Fruit fly (Drosophila melanogaster) S2 (cell line): ENCODE results near the gene p.

Experiments used
- CG8478 ChIP-seq: fragments of >200 bp; optimal IDR thresholded peaks from 2 replicates; lab custom pipeline; 2018
- CTCF ChIP-seq, 2 experiments: fragments of >200 bp; optimal IDR thresholded peaks; 2 replicates each; lab custom pipeline; 2018

p gene

DNA sequence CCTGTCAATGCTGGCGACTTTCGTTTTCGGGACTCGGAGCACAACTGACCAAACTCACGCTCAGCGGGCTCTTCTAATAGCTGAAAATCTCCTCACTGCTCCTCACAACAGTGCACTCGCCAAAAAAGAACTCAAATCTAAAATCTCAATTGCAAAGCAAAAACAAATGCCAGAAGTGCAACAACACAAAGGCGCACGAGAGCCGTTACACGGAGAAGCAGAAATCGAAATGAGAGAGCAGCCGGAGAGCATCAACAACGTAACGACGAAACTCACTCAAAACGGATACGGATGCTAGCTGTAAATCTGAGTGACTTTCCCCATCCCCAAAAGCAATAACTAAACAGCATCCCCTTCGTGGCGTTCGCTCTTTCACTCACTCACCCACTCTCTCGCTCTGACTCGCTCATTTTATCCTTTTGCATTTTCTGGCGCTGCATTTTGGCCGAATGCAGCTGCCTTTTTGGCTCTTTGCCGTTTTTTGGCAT is 27.3 kb upstream of the p start, which contains the start of gene hb:
TSS of gene hb (minus strand) at position 51 of the 488 bp plus-strand sequence.
- TF ChIP-seq CTCF (optimal IDR thresholded peaks at IDR 0.05; lab: Kevin White, UChicago) (no peak), CG8478 (lab: Kevin White, UChicago) (no peak)

DNA sequence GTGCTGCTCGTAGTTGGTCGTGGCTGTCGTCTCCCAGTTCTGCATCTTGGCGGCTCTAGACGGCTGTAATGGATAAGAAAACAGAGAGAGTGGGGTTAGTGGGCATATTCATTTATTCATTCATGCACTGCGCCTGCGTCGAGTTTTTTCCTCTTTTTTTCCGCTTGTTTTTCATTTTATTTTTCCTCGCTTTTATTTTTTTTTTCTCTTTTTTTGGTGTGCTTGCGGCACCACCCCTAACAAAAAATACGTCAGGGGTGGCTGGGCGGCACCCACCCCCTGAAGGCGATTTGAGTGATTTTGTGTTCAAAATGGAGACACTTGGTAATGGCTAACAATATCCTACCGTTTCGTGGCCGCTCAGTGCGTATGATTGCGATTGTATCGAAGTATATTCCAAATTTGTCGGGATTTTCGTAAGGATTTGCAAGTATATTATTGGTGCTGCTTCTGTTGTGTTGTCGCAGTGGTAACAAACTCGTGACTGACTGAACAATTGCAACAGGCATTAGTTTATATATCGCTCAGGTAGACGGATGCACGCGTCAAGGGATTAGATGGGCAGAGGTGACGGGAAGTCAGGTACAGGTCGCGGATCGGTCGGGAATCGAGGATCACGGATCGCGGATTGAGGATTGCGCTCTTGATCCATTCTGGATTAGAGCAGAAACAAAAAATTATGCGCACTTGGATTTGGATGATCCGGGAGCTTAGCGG is 23.8 kb upstream of the p start:
- TF ChIP-seq CG8478 (lab: Kevin White, UChicago) (no peak), CTCF (optimal IDR thresholded peaks at IDR 0.05; lab: Kevin White, UChicago) (no peak)

DNA sequence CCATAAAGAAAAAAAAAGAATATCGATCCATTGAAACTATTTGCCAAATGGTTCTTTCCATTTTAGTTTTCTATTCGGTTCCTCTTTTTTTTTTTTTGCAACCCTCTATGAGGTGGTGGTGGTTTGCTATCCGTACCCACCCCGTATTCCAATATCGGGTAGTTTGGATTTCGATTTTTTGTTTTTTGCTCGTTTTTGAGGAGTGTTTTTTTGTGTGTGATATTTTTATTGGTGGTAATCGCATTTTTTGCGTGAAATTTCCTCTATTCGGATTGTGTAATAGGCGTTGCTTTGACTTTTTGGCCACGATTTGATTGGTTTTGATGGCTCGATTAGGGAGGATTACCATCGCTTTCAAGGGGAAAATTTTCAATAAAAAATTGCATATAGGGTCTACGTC is 16.0 kb upstream of the p start:
- TF ChIP-seq CG8478 (lab: Kevin White, UChicago) (no peak), CTCF (optimal IDR thresholded peaks at IDR 0.05; lab: Kevin White, UChicago) (no peak)

DNA sequence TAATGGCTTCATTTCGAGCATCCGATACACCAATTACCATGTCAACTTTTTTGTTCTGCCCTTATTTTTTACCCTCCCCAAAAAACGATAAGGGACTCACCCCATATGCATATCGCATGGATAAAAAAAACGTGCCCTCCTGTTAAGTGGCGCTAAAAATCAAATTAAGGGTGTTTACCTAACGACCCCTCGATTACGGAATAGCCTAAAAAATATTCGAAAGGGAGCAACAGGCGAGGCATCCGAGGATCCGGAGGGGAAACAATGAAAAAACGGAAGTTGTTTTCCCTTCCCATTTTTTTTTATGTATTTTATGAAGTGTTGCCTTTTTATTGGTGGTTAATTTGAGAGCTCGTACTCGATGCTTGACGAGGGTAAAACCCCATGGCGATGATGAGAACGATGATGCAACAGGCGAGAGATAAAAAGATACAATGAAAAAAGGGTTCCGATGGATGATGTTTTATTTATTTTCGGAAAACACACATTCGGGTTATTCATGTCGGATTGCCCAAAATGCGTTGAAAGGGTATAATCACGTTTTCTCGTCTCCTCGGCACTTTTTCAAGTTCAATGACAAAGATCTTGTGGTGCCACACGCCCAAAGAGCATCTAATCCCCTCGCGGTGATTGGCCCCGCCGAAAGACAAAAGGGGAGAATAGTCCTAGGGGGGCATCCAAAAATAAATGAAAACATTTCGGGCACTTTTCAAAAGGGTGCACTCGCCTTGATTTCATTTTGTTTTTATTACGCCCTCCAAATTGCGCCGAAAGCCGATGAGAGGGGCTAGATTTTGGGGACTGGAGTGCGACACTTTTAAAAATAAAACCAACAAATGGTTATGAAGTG is 14.1 kb upstream of the p start, which contains the start of gene CG44227:
TSS of gene CG44227 (minus strand) at position 849 of the 850 bp plus-strand sequence.
- TF ChIP-seq CG8478 (lab: Kevin White, UChicago) (no peak), CTCF (optimal IDR thresholded peaks at IDR 0.05; lab: Kevin White, UChicago) (no peak)

DNA sequence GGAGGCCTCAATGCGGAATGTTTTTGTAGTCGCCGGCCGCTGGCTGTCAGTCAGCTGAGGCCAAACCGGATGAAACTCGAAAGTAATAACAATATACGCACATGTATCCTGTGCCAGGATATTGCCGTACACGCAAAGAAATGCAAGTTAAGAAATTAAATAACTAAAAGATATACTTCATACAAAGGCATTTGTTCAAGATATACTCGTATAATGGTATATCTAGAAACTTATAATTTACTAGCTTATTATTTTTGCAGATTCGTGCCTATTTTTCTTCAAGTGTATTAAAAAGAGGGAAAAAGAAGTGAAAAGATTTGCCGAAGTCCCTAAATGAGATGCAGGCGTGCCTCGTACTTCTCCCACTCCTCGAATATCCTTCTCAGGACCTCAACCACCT is 12.8 kb upstream of the p start:
- TF ChIP-seq CTCF (optimal IDR thresholded peaks at IDR 0.05; lab: Kevin White, UChicago) (no peak), CG8478 (lab: Kevin White, UChicago) (no peak)

DNA sequence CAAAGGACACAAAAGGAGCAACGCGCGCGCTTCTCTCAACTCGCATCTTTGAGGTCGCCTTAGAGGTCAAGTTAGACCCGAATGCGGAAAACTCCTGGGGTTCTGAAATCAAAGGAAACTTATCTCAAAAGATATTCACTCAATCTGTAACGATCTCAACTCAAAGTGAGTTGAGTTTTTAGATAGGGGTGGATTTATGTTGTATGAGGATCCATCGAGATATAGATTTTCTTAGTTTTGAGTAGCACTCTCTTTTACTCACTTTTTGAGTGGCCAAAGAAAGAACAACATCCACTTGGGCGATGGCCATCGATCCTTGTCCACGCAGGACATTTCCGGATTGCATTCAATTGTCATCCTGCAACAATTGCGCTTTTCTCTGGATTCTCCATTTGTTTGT is 10.1 kb upstream of the p start:
- TF ChIP-seq CG8478 (lab: Kevin White, UChicago) = no peak

DNA sequence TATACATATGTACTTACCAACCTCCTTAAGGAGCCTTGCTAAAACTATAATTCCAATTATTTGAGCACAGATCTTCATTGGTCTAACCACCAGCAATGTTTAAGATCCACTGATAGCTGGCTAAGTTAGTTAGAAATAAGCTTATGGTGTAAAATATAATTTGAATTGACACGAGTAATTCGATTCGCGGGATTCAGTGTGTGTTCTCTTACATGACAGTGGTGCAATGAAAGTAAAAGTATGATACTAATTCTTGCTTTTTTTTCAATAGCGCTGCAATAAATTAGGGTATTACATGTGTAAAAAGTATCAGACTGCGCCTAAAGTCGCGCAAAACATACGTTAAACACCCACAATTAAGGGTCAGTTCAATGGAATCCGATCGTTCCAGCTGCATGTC is 9.4 kb upstream of the p start, which contains the start of gene CG33325:
TSS of gene CG33325 (minus strand) at position 101 of the 400 bp plus-strand sequence.
- TF ChIP-seq CG8478 (lab: Kevin White, UChicago) (no peak), CTCF (optimal IDR thresholded peaks at IDR 0.05; lab: Kevin White, UChicago) (no peak)

DNA sequence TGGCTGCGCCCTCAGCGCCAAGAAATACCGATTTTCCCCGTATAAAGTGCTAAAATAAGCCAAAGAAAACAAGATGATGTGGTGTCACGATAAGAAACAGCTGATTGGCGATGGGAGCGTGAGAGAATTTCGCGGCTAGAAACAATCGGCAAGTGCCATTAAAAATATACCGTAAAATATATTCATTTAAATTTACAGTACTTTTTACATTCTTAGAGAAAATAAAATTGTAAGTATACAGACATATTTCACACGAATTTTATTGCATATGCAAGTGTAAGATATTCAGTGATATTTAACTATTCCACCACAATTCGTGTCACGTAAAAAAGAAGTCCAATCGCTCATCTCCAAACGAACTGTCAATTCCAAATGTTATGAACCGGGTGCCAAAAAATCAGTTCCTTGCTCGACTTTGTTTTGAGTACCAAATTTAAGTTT is 6.1 kb upstream of the p start, which contains the start of the genes Unc50, CG11755 and CG8043:
TSS of gene Unc50 (minus strand) at position 54 of the 441 bp plus-strand sequence.
TSS of gene CG11755 (plus strand) at position 356 of the 441 bp plus-strand sequence.
TSS of gene CG8043 (plus strand) at position 356 of the 441 bp plus-strand sequence.
- TF ChIP-seq CTCF (optimal IDR thresholded peaks at IDR 0.05; lab: Kevin White, UChicago) = no peak
- TF ChIP-seq CG8478 (lab: Kevin White, UChicago) = no peak

DNA sequence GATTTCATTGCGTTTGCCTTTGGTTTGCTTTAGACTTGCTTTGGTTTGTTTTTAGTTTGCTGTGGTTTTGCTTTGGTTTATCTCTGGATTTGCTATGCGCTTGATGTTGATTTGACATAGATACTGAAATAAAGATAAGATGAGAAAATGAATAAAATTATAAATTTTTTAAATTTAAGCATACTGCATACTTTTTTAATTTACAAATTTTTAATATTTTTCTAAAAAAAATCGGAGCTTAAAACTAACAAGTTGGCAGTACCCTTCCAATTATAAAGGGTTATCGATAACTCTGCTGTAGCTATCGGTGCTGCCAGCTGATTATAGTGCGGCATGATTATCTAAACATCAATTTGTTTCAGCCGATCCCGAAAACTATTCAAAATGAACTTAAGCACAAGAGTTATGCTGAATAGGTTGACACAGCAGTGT is 3.3 kb upstream of the p start, which contains the start of gene mRpL19:
TSS of gene mRpL19 (plus strand) at position 307 of the 432 bp plus-strand sequence.
- TF ChIP-seq CG8478 (lab: Kevin White, UChicago) (no peak), CTCF (optimal IDR thresholded peaks at IDR 0.05; lab: Kevin White, UChicago) (no peak)

DNA sequence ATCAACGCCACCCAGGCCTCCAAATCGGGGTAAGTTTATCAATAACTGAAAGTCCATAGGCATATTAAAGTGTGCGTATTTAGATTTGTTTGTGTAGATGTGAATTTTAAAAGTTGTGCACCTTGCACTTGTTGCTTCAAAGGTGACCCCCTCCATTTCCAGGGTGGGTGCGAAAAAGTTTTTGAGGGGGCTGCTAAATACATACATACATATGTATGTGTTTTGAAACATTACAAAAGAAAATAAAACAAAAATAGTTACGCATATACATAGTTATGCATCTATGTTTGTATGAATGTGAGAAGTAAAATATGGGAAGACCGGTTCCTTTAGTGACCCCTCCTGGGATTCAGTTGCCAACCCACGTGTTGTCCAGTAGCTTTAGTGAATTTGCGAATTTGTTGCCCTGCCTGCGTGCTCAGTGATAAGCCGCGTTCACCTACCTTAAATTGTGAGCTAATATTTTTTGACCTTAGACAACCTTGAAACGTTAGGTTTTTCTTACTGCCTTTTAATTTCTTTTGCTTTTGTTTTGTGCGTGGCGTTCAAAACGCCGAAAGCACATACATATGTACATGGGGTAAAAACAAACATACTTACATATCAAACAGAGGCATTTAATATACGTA is 470 bp downstream of the p start:
- no peak for TF ChIP-seq CTCF (optimal IDR thresholded peaks at IDR 0.05; lab: Kevin White, UChicago)
- no peak for TF ChIP-seq CG8478 (lab: Kevin White, UChicago)

DNA sequence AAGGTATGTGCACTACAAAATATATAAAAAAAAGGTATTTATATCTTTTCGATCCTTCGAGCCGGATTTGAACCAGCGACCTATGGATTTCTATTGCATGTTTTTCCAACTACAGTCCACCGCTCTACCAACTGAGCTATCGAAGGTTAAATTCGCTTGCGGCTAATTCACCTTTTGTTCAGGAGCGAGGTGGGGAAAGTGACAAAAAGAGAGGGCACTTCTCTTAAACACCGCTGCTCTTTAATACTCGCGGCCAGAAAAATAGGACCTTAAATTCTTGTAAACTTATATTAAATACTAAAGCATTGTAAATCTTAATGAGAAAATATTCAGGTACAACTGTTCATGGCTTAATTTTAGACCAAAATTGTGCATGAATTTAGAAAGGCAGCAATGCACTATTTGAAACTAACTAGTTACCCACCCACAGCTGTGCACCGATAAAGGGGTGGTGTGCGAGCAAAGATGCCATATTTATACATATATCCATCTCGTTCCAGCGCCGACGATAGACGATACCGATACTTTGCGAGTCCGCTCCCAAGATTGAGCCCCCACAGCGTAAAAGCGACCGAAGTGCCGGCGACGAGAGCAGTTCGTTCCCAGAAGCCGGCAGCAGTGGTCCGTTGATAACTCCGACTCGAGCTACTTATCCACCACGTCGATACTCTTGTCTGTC is 1.3 kb downstream of the p start:
- no peak for TF ChIP-seq CG8478 (lab: Kevin White, UChicago)
- no peak for TF ChIP-seq CTCF (optimal IDR thresholded peaks at IDR 0.05; lab: Kevin White, UChicago)

DNA sequence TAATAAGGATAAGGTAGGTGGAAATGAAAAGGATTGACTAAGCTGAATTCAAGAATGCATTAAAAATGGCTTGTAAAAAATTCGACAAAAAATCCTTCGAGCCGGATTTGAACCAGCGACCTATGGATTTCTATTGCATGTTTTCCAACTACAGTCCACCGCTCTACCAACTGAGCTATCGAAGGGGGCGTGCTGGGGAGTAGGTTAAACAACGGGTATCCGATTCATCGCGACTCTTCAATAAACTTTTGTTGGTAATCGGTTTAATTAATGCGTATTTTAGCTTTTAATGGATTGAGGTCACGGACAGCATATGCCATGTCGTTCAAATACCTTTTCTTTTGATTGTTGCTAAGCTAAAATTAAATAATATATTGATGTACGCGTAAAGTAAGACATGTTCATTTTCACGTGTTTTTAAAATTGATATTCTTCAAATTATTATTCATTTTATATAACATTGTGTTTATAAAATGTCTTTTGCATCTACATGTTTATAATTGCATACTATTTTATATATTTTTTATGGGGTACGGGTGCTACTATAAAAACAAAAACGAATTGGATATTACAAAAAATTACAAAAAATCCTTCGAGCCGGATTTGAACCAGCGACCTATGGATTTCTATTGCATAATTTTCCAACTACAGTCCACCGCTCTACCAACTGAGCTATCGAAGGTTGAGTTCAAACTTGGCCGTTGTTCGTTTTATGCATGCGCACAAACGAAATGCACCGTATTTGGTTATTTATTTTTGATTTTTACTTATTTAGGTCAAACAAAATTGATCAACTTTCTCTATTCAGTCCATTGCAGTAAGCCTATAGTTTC is 2.2 kb downstream of the p start:
- no peak for TF ChIP-seq CTCF (optimal IDR thresholded peaks at IDR 0.05; lab: Kevin White, UChicago)
- TF ChIP-seq CG8478 (lab: Kevin White, UChicago) = no peak

DNA sequence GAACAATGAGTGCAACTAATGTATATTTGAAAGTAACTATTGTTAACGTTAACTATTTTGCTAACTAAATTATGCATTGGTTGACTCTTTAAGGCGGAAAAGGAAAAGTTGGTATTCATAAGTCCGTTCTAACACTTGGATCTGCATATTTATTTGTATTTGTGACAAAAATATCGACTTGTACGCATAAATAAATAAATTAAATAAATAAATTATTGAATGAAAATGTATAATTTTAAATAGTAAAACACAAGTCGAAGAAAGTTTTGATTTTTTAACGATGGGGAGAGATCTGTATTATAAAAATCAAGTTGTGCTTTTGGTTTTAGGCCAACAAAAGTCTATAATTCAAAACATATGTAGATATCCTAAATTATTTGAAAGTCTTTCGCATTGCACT is 2.9 kb downstream of the p start, which contains the start of gene CG8036:
TSS of gene CG8036 (plus strand) at position 301 of the 400 bp plus-strand sequence.
- TF ChIP-seq CTCF (optimal IDR thresholded peaks at IDR 0.05; lab: Kevin White, UChicago) (no peak), CG8478 (lab: Kevin White, UChicago) (no peak)
